Fruit fly (Drosophila melanogaster) S2 (cell line): ENCODE data around the gene CG13041.

Experiments
- CG8478 ChIP-seq: fragments of >200 bp; optimal IDR thresholded peaks from 2 replicates; lab custom pipeline; 2018
- CTCF ChIP-seq, 2 experiments: fragments of >200 bp; optimal IDR thresholded peaks; 2 replicates each; lab custom pipeline; 2018

CG13041 gene

dm6 chr3L:16321172-16321571 lies 1.8 kb upstream of the CG13041 start, which contains the start of gene CG42718:
CG42718 (minus strand) TSS chr3L:16321272.
- TF ChIP-seq CG8478 (lab: Kevin White, UChicago) (no peak), CTCF (optimal IDR thresholded peaks at IDR 0.05; lab: Kevin White, UChicago) (no peak)

dm6 chr3L:16317724-16318123 lies 1.6 kb downstream of the CG13041 start, which contains the start of gene Nplp3:
Nplp3 (plus strand) TSS chr3L:16318024.
- TF ChIP-seq CG8478 (lab: Kevin White, UChicago) (no peak), CTCF (optimal IDR thresholded peaks at IDR 0.05; lab: Kevin White, UChicago) (no peak)

- TF ChIP-seq CG8478 (lab: Kevin White, UChicago) (no peak), CTCF (optimal IDR thresholded peaks at IDR 0.05; lab: Kevin White, UChicago) (no peak)
These were observed 5.3 kb downstream of the CG13041 start, which contains the start of gene CG13062 for dm6 chr3L:16313985-16314384. CG13062 (plus strand) TSS chr3L:16314285.

- TF ChIP-seq CTCF (optimal IDR thresholded peaks at IDR 0.05; lab: Kevin White, UChicago) (no peak), CG8478 (lab: Kevin White, UChicago) (no peak)
These were observed 9.4 kb downstream of the CG13041 start for dm6 chr3L:16309972-16310371.

- TF ChIP-seq CTCF (optimal IDR thresholded peaks at IDR 0.05; lab: Kevin White, UChicago) (no peak), CG8478 (lab: Kevin White, UChicago) (no peak)
These were observed 10.9 kb downstream of the CG13041 start, which contains the start of gene CG13042 for dm6 chr3L:16308380-16308779. CG13042 (minus strand) TSS chr3L:16308480.

dm6 chr3L:16305820-16306650 lies 13.3 kb downstream of the CG13041 start, which contains the start of the genes CG13043 and CG13063:
CG13043 (minus strand) TSS chr3L:16305870.
CG13063 (plus strand) TSS chr3L:16306600.
- TF ChIP-seq CTCF (optimal IDR thresholded peaks at IDR 0.05; lab: Kevin White, UChicago) (no peak), CG8478 (lab: Kevin White, UChicago) (no peak)

- TF ChIP-seq CTCF (optimal IDR thresholded peaks at IDR 0.05; lab: Kevin White, UChicago), result no peak
- no peak for TF ChIP-seq CG8478 (lab: Kevin White, UChicago)
These were observed 15.3 kb downstream of the CG13041 start, which contains the start of gene CG43249 for dm6 chr3L:16303982-16304381. CG43249 (plus strand) TSS chr3L:16304282.

- TF ChIP-seq CG8478 (lab: Kevin White, UChicago), result no peak
- TF ChIP-seq CTCF (optimal IDR thresholded peaks at IDR 0.05; lab: Kevin White, UChicago), result no peak
These were observed 16.2 kb downstream of the CG13041 start, which contains the start of gene CG13044 for dm6 chr3L:16303078-16303477. CG13044 (minus strand) TSS chr3L:16303178.

- TF ChIP-seq CTCF (optimal IDR thresholded peaks at IDR 0.05; lab: Kevin White, UChicago) (no peak), CG8478 (lab: Kevin White, UChicago) (no peak)
These were observed 18.2 kb downstream of the CG13041 start, which contains the start of gene CG4982 for dm6 chr3L:16301153-16301552. CG4982 (plus strand) TSS chr3L:16301453.

- TF ChIP-seq CTCF (optimal IDR thresholded peaks at IDR 0.05; lab: Kevin White, UChicago), result no peak
These were observed 23.9 kb downstream of the CG13041 start, which contains the start of gene CG4962 for dm6 chr3L:16295447-16295846. CG4962 (minus strand) TSS chr3L:16295547.

dm6 chr3L:16291678-16292077 lies 27.6 kb downstream of the CG13041 start:
- TF ChIP-seq CG8478 (lab: Kevin White, UChicago) (no peak), CTCF (optimal IDR thresholded peaks at IDR 0.05; lab: Kevin White, UChicago) (no peak)

dm6 chr3L:16290850-16291249 lies 28.5 kb downstream of the CG13041 start, which contains the start of gene CG13045:
CG13045 (minus strand) TSS chr3L:16290950.
- TF ChIP-seq CTCF (optimal IDR thresholded peaks at IDR 0.05; lab: Kevin White, UChicago) (no peak), CG8478 (lab: Kevin White, UChicago) (no peak)

dm6 chr3L:16289067-16289466 lies 30.3 kb downstream of the CG13041 start:
- TF ChIP-seq CTCF (optimal IDR thresholded peaks at IDR 0.05; lab: Kevin White, UChicago) (no peak), CG8478 (lab: Kevin White, UChicago) (no peak)

dm6 chr3L:16288322-16288721 lies 31.0 kb downstream of the CG13041 start, which contains the start of gene CG13046:
CG13046 (minus strand) TSS chr3L:16288422.
- TF ChIP-seq CTCF (optimal IDR thresholded peaks at IDR 0.05; lab: Kevin White, UChicago) (no peak), CG8478 (lab: Kevin White, UChicago) (no peak)

dm6 chr3L:16286258-16286657 lies 33.1 kb downstream of the CG13041 start:
- TF ChIP-seq CTCF (optimal IDR thresholded peaks at IDR 0.05; lab: Kevin White, UChicago), result no peak
- no peak for TF ChIP-seq CG8478 (lab: Kevin White, UChicago)
